Worm (Caenorhabditis elegans) whole organism, L4 larva: ENCODE measurements around the gene F45E1.5.

ENCODE experiments used
- F37D6.2 ChIP-seq: sonication (generic microtip); optimal IDR thresholded peaks from 2 replicates; lab custom pipeline; 2016; ENCODE audit warnings: mild to moderate bottlenecking, missing genetic modification characterization, missing compliant biosample characterization
- F44E2.7 ChIP-seq: fragments of 200-800 bp; sonication (Bioruptor generic); IDR thresholded peaks from 2 replicates; pipeline ENCODE4 v2.1.2; 2022; ENCODE audit warnings: missing genetic modification characterization, missing compliant biosample characterization
- T20F7.1 ChIP-seq: fragments of 200-800 bp; sonication (Bioruptor generic); optimal IDR thresholded peaks from 2 replicates; lab custom pipeline; 2018; ENCODE audit warnings: mild to moderate bottlenecking, missing genetic modification characterization, missing compliant biosample characterization
- ZK546.5 ChIP-seq, 2 experiments: sonication (generic microtip); optimal IDR thresholded peaks; 2 replicates each; lab custom pipeline; 2017; ENCODE audit warnings: missing biosample characterization in 2 of 2, missing genetic modification characterization in 2 of 2
- aha-1 ChIP-seq: fragments of 150-350 bp; peaks from one replicate; lab custom pipeline; 2014; ENCODE audit warnings: missing biosample characterization, missing genetic modification characterization
- arid-1 ChIP-seq: fragments of 200-800 bp; sonication (Bioruptor generic); conservative IDR thresholded peaks from 2 replicates; pipeline ENCODE4 v1.3.6; 2022; ENCODE audit warnings: missing genetic modification reagents, missing genetic modification characterization, missing compliant biosample characterization
- ceh-28 ChIP-seq: fragments of 150-350 bp; optimal IDR thresholded peaks from 2 replicates; lab custom pipeline; 2014; ENCODE audit warnings: missing biosample characterization, missing genetic modification reagents, missing genetic modification characterization
- ceh-32 ChIP-seq: sonication (generic microtip); optimal IDR thresholded peaks from 2 replicates; lab custom pipeline; 2016; ENCODE audit warnings: mild to moderate bottlenecking, missing genetic modification characterization, missing compliant biosample characterization; ENCODE audit not compliant: poor library complexity
- ces-1 ChIP-seq: fragments of 150-350 bp; sonication (generic microtip); optimal IDR thresholded peaks from 4 replicates; lab custom pipeline; 2014; ENCODE audit warnings: missing biosample characterization, missing genetic modification reagents, missing genetic modification characterization
- cey-2 ChIP-seq: sonication (generic microtip); optimal IDR thresholded peaks from 3 replicates; lab custom pipeline; 2017; ENCODE audit warnings: missing genetic modification characterization, mild to moderate bottlenecking, missing compliant biosample characterization, antibody characterized with exemption, borderline replicate concordance; ENCODE audit not compliant: insufficient read depth
- daf-8 ChIP-seq: fragments of 200-800 bp; sonication (Bioruptor generic); IDR thresholded peaks from 2 replicates; pipeline ENCODE4 v1.3.6; 2022; ENCODE audit warnings: missing genetic modification characterization, missing compliant biosample characterization
- dmd-6 ChIP-seq: fragments of 200-800 bp; sonication (Bioruptor generic); IDR thresholded peaks from 2 replicates; pipeline ENCODE4 v1.3.6; 2022; ENCODE audit warnings: missing genetic modification reagents, missing genetic modification characterization, missing compliant biosample characterization
- dmd-8 ChIP-seq: fragments of 200-800 bp; sonication (Bioruptor generic); IDR thresholded peaks from 2 replicates; pipeline ENCODE4 v1.3.6; 2022; ENCODE audit warnings: missing genetic modification characterization, missing compliant biosample characterization
- dpl-1 ChIP-seq: fragments of 150-350 bp; optimal IDR thresholded peaks from 2 replicates; lab custom pipeline; 2014; ENCODE audit warnings: missing biosample characterization, missing genetic modification reagents, missing genetic modification characterization
- dve-1 ChIP-seq: sonication (generic microtip); optimal IDR thresholded peaks from 2 replicates; lab custom pipeline; 2017; ENCODE audit warnings: antibody characterized with exemption, mild to moderate bottlenecking, missing genetic modification characterization, missing compliant biosample characterization; ENCODE audit not compliant: insufficient read depth
- fkh-10 ChIP-seq: fragments of 150-350 bp; optimal IDR thresholded peaks from 2 replicates; lab custom pipeline; 2014; ENCODE audit warnings: missing biosample characterization, missing genetic modification reagents, missing genetic modification characterization
- gei-8 ChIP-seq: fragments of 200-800 bp; sonication (Bioruptor generic); optimal IDR thresholded peaks from 2 replicates; lab custom pipeline; 2018; ENCODE audit warnings: mild to moderate bottlenecking, missing genetic modification characterization, missing compliant biosample characterization
- hif-1 ChIP-seq, 2 experiments: sonication (generic microtip); optimal IDR thresholded peaks; 2 replicates each; lab custom pipeline; 2016 to 2017; ENCODE audit warnings: missing compliant biosample characterization in 2 of 2, missing genetic modification characterization in 2 of 2, missing genetic modification reagents in 2 of 2, missing genotype in 2 of 2, mild to moderate bottlenecking in 1 of 2
- hmg-1.1 ChIP-seq: fragments of 200-800 bp; sonication (Bioruptor generic); IDR thresholded peaks from 2 replicates; pipeline ENCODE4 v1.3.6; 2022; ENCODE audit warnings: missing genetic modification reagents, missing genetic modification characterization, missing compliant biosample characterization
- lin-15B ChIP-seq: fragments of 150-350 bp; sonication (generic microtip); optimal IDR thresholded peaks from 3 replicates; lab custom pipeline; 2014; ENCODE audit warnings: missing biosample characterization, missing genetic modification characterization
- lin-39 ChIP-seq: fragments of 150-350 bp; optimal IDR thresholded peaks from 2 replicates; lab custom pipeline; 2014; ENCODE audit warnings: missing biosample characterization, missing genetic modification reagents, missing genetic modification characterization
- lsy-2 ChIP-seq, 2 experiments: fragments of 150-350 bp in 1 of 2; sonication (generic microtip) in 1 of 2; optimal IDR thresholded peaks; 2 replicates each; lab custom pipeline; 2014 to 2017; ENCODE audit warnings: missing biosample characterization in 2 of 2, missing genetic modification characterization in 2 of 2
- madf-5 ChIP-seq, 2 experiments: fragments of 200-800 bp; sonication (Bioruptor generic); IDR thresholded peaks; 2 replicates each; pipeline ENCODE4 v1.3.6; 2022; ENCODE audit warnings: missing compliant biosample characterization in 2 of 2, missing genetic modification characterization in 2 of 2
- madf-9 ChIP-seq: fragments of 200-800 bp; sonication (Bioruptor generic); conservative IDR thresholded peaks from 2 replicates; pipeline ENCODE4 v1.3.6; 2022; ENCODE audit warnings: missing genetic modification reagents, missing genetic modification characterization, missing compliant biosample characterization
- mdt-29 ChIP-seq: fragments of 200-800 bp; sonication (Bioruptor generic); IDR thresholded peaks from 2 replicates; pipeline ENCODE4 v1.3.6; 2022; ENCODE audit warnings: missing genetic modification reagents, missing genetic modification characterization, missing compliant biosample characterization
- mep-1 ChIP-seq: fragments of 150-350 bp; sonication (generic microtip); optimal IDR thresholded peaks from 3 replicates; lab custom pipeline; 2014; ENCODE audit warnings: missing biosample characterization, missing genetic modification characterization
- mes-2 ChIP-seq: sonication (generic microtip); optimal IDR thresholded peaks from 2 replicates; lab custom pipeline; 2016; ENCODE audit warnings: missing genotype, mild to moderate bottlenecking, missing genetic modification characterization, missing compliant biosample characterization; ENCODE audit not compliant: poor library complexity, severe bottlenecking
- mxl-3 ChIP-seq: fragments of 200-800 bp; sonication (Bioruptor generic); optimal IDR thresholded peaks from 2 replicates; lab custom pipeline; 2018; ENCODE audit warnings: mild to moderate bottlenecking, missing genetic modification characterization, missing compliant biosample characterization
- nhr-111 ChIP-seq: fragments of 200-800 bp; sonication (Bioruptor generic); optimal IDR thresholded peaks from 2 replicates; lab custom pipeline; 2018; ENCODE audit warnings: mild to moderate bottlenecking, missing genetic modification characterization, missing compliant biosample characterization
- nhr-42 ChIP-seq: fragments of 200-800 bp; sonication (Bioruptor generic); IDR thresholded peaks from 2 replicates; pipeline ENCODE4 v1.3.6; 2022; ENCODE audit warnings: missing genetic modification characterization, missing compliant biosample characterization
- nhr-48 ChIP-seq: sonication (generic microtip); optimal IDR thresholded peaks from 2 replicates; lab custom pipeline; 2016; ENCODE audit warnings: mild to moderate bottlenecking, missing genetic modification characterization, missing compliant biosample characterization
- nhr-76 ChIP-seq: fragments of 150-350 bp; optimal IDR thresholded peaks from 2 replicates; lab custom pipeline; 2014; ENCODE audit warnings: missing biosample characterization, missing genetic modification characterization
- pqm-1 ChIP-seq: sonication (generic microtip); optimal IDR thresholded peaks from 2 replicates; lab custom pipeline; 2017; ENCODE audit warnings: missing biosample characterization, missing genetic modification characterization
- set-16 ChIP-seq: fragments of 200-800 bp; sonication (Bioruptor generic); IDR thresholded peaks from 2 replicates; pipeline ENCODE4 v1.3.6; 2022; ENCODE audit warnings: missing genetic modification reagents, missing genetic modification characterization, missing compliant biosample characterization
- snpc-1.2 ChIP-seq: fragments of 200-800 bp; sonication (Bioruptor generic); IDR thresholded peaks from 2 replicates; pipeline ENCODE4 v1.3.6; 2022; ENCODE audit warnings: missing genetic modification reagents, missing genetic modification characterization, missing compliant biosample characterization
- spr-1 ChIP-seq: sonication (generic microtip); optimal IDR thresholded peaks from 2 replicates; lab custom pipeline; 2016; ENCODE audit warnings: mild to moderate bottlenecking, missing genetic modification characterization, missing compliant biosample characterization
- tag-97 ChIP-seq: fragments of 200-800 bp; sonication (Bioruptor generic); IDR thresholded peaks from 2 replicates; pipeline ENCODE4 v1.3.6; 2022; ENCODE audit warnings: missing genetic modification characterization, missing compliant biosample characterization
- tra-1 ChIP-seq: fragments of 200-800 bp; sonication (Bioruptor generic); IDR thresholded peaks from 2 replicates; pipeline ENCODE4 v1.3.6; 2022; ENCODE audit warnings: missing genetic modification reagents, missing genetic modification characterization, missing compliant biosample characterization
- unc-130 ChIP-seq: sonication (generic microtip); optimal IDR thresholded peaks from 2 replicates; lab custom pipeline; 2016; ENCODE audit warnings: missing genetic modification reagents, missing genetic modification characterization, missing compliant biosample characterization
- unc-62 ChIP-seq, 3 experiments: fragments of 150-350 bp in 1 of 3; sonication (generic microtip); optimal IDR thresholded peaks in 2 of 3; peaks in 1 of 3; 1 replicate in 1 of 3; 2 replicates in 2 of 3; lab custom pipeline; 2014 to 2017; ENCODE audit warnings: missing biosample characterization in 3 of 3, missing genetic modification characterization in 3 of 3, missing genetic modification reagents in 3 of 3, missing genotype in 1 of 3
- zfp-2 ChIP-seq: sonication (generic microtip); optimal IDR thresholded peaks from 2 replicates; lab custom pipeline; 2016; ENCODE audit warnings: mild to moderate bottlenecking, missing genetic modification characterization, missing compliant biosample characterization
- zfp-3 ChIP-seq: fragments of 200-800 bp; sonication (Bioruptor generic); conservative IDR thresholded peaks from 2 replicates; pipeline ENCODE4 v1.3.6; 2022; ENCODE audit warnings: missing genetic modification reagents, missing genetic modification characterization, missing compliant biosample characterization
- ztf-7 ChIP-seq: fragments of 150-350 bp; optimal IDR thresholded peaks from 2 replicates; lab custom pipeline; 2014; ENCODE audit warnings: missing biosample characterization, missing genetic modification characterization

F45E1.5 gene

ce11 chrX:8017759-8018158 is 41.3 kb downstream of the F45E1.5 start, which contains the start of gene C34D10.5 (continued):
- TF ChIP-seq ceh-28 (peak; percentile 39), hmg-1.1 (GFP tag; lab: Robert Waterston, UW) (no peak), tra-1 (GFP tag; lab: Robert Waterston, UW) (no peak), nhr-42 (GFP tag; lab: Robert Waterston, UW) (no peak), hif-1 (tag; optimal IDR thresholded peaks at IDR 0.05; lab: Kevin White, UChicago) (peak; percentile 67 to 96), lsy-2 (tag; optimal IDR thresholded peaks at IDR 0.05; lab: Kevin White, UChicago) (peak in 1 of 2 experiments; percentile 16), set-16 (GFP tag; lab: Robert Waterston, UW) (no peak), ceh-32 (no peak), unc-130 (GFP tag; lab: Kevin White, UChicago) (no peak), pqm-1 (peak; percentile 6), mdt-29 (GFP tag; lab: Robert Waterston, UW) (no peak), T20F7.1 (GFP tag; lab: Kevin White, UChicago) (no peak), cey-2 (tag; lab: Kevin White, UChicago) (no peak), fkh-10 (GFP tag; lab: Kevin White, UChicago) (no peak), nhr-76 (no peak), nhr-48 (tag; lab: Kevin White, UChicago) (no peak), dve-1 (peak; percentile 19), madf-5 (GFP tag; IDR thresholded peaks at IDR 0.05; lab: Robert Waterston, UW) (no peak), dpl-1 (GFP tag; lab: Kevin White, UChicago) (no peak), lin-39 (no peak), daf-8 (GFP tag; lab: Robert Waterston, UW) (no peak), F44E2.7 (GFP tag; lab: Robert Waterston, UW) (no peak), ztf-7 (tag; lab: Kevin White, UChicago) (no peak), nhr-111 (no peak), ZK546.5 (tag; optimal IDR thresholded peaks at IDR 0.05; lab: Kevin White, UChicago) (no peak), zfp-3 (GFP tag; lab: Robert Waterston, UW) (no peak), zfp-2 (tag; lab: Kevin White, UChicago) (no peak), unc-62 (GFP tag; optimal IDR thresholded peaks at IDR 0.05 in 1 of 2; lab: Kevin White, UChicago) (peak in 1 of 2 experiments; percentile 69), unc-62 (tag; optimal IDR thresholded peaks at IDR 0.05; lab: Kevin White, UChicago) (no peak), dmd-8 (GFP tag; lab: Robert Waterston, UW) (no peak), snpc-1.2 (no peak), dmd-6 (GFP tag; lab: Robert Waterston, UW) (0 out of 2 replicates have a peak, but pooled peaks have one; percentile 6), lin-15B (tag; lab: Kevin White, UChicago) (no peak), aha-1 (no peak), gei-8 (no peak), ces-1 (GFP tag; lab: Kevin White, UChicago) (no peak), mes-2 (tag; lab: Kevin White, UChicago) (no peak), F37D6.2 (tag; lab: Kevin White, UChicago) (no peak), madf-9 (no peak), mxl-3 (GFP tag; lab: Kevin White, UChicago) (peak; percentile 33), tag-97 (GFP tag; lab: Robert Waterston, UW) (no peak), spr-1 (no peak), mep-1 (tag; lab: Kevin White, UChicago) (no peak), arid-1 (no peak)
